Worm (Caenorhabditis elegans): Measurements from ENCODE around the gene nep-25.

Gene nep-25

ce11 chrII:5829940-5830424 lies 12.1 kb upstream of the nep-25 start, which contains the start of gene col-74:
Gene col-74 (plus strand): TSS chrII:5830374.
- peak; percentile 55 for TF ChIP-seq elt-2 (tag; optimal IDR thresholded peaks at IDR 0.05)
- TF ChIP-seq sox-4 (tag; optimal IDR thresholded peaks at IDR 0.05), result no peak

DNA sequence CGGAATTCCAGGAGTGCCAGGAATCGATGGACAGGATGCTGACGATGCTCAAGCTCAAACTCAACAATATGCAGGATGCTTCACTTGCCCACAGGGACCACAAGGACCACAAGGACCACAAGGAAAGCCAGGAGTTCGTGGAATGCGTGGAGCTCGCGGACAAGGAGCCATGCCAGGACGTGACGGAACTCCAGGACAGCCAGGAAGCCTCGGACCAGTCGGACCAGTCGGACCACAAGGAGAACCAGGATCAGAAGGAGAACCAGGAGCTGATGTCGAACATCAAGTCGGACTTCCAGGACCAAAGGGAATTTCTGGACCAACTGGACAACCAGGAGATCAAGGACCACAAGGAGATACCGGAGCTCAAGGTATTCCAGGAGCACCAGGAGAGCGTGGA lies 10.7 kb upstream of the nep-25 start:
- TF ChIP-seq efl-1 (optimal IDR thresholded peaks at IDR 0.05) (no peak), efl-1 (GFP tag; optimal IDR thresholded peaks at IDR 0.05 in 1 of 2) (no peak), hpl-2 (GFP tag; optimal IDR thresholded peaks at IDR 0.05) (no peak), ztf-11 (tag; optimal IDR thresholded peaks at IDR 0.05) (no peak), ets-5 (GFP tag; IDR thresholded peaks at IDR 0.05) (no peak), F16B12.6 (tag; optimal IDR thresholded peaks at IDR 0.05) (no peak), nhr-237 (tag; optimal IDR thresholded peaks at IDR 0.05) (no peak), skn-1 (tag; optimal IDR thresholded peaks at IDR 0.05) (no peak), ceh-8 (GFP tag; optimal IDR thresholded peaks at IDR 0.05) (no peak)

- no peak for TF ChIP-seq lsy-2 (tag; optimal IDR thresholded peaks at IDR 0.05)
- no peak for TF ChIP-seq grh-1 (GFP tag; IDR thresholded peaks at IDR 0.05)
- no peak for TF ChIP-seq sox-4 (tag; optimal IDR thresholded peaks at IDR 0.05)
- no peak for TF ChIP-seq unc-30 (tag; optimal IDR thresholded peaks at IDR 0.05)
- TF ChIP-seq hlh-4 (tag; optimal IDR thresholded peaks at IDR 0.05), result no peak
- no peak for TF ChIP-seq ceh-63 (GFP tag; optimal IDR thresholded peaks at IDR 0.05)
- no peak for TF ChIP-seq pqm-1 (tag; optimal IDR thresholded peaks at IDR 0.05)
- TF ChIP-seq unc-62 (GFP tag; optimal IDR thresholded peaks at IDR 0.05), result no peak
- TF ChIP-seq efl-1 (optimal IDR thresholded peaks at IDR 0.05), result no peak
- TF ChIP-seq efl-1 (GFP tag; optimal IDR thresholded peaks at IDR 0.05 in 1 of 2), result no peak
- TF ChIP-seq mab-9 (GFP tag; IDR thresholded peaks at IDR 0.05), result no peak
- TF ChIP-seq snpc-4 (tag; optimal IDR thresholded peaks at IDR 0.05), result no peak
- no peak for TF ChIP-seq nhr-76 (tag; optimal IDR thresholded peaks at IDR 0.05)
- TF ChIP-seq hpl-2 (GFP tag; optimal IDR thresholded peaks at IDR 0.05), result no peak
- TF ChIP-seq nhr-19 (GFP tag; conservative IDR thresholded peaks at IDR 0.05), result no peak
- no peak for TF ChIP-seq xbp-1 (tag; optimal IDR thresholded peaks at IDR 0.05)
Measured at ce11 chrII:5833136-5833535, 8.9 kb upstream of the nep-25 start, which contains the start of gene gtap-1. Gene gtap-1 (minus strand): TSS chrII:5833236.

ce11 chrII:5835146-5835545 lies 6.9 kb upstream of the nep-25 start:
- TF ChIP-seq ces-1 (GFP tag; optimal IDR thresholded peaks at IDR 0.05) (no peak), hpl-2 (GFP tag; optimal IDR thresholded peaks at IDR 0.05) (no peak), dpl-1 (GFP tag; optimal IDR thresholded peaks at IDR 0.05) (no peak)

ce11 chrII:5836153-5836719 lies 5.8 kb upstream of the nep-25 start, which contains the start of gene fzo-1:
Gene fzo-1 (minus strand): TSS chrII:5836203.
- peak; percentile 27 for TF ChIP-seq skn-1 (tag; optimal IDR thresholded peaks at IDR 0.05)
- TF ChIP-seq C34B4.2 (tag; optimal IDR thresholded peaks at IDR 0.05), result no peak
- peak; percentile 75 for TF ChIP-seq nhr-90 (tag; optimal IDR thresholded peaks at IDR 0.05; ENCODE audit: poor library complexity)
- no peak for TF ChIP-seq nhr-84 (tag; optimal IDR thresholded peaks at IDR 0.05)
- TF ChIP-seq mef-2 (tag; optimal IDR thresholded peaks at IDR 0.05), result no peak
- no peak for TF ChIP-seq nhr-77 (tag; optimal IDR thresholded peaks at IDR 0.05)
- TF ChIP-seq pax-3 (tag; optimal IDR thresholded peaks at IDR 0.05), result peak; percentile 86
- TF ChIP-seq fkh-8 (tag; optimal IDR thresholded peaks at IDR 0.05), result peak; percentile 52
- TF ChIP-seq nhr-11 (tag; optimal IDR thresholded peaks at IDR 0.05), result no peak
- no peak for TF ChIP-seq hlh-4 (tag; optimal IDR thresholded peaks at IDR 0.05)
- no peak for TF ChIP-seq nhr-237 (tag; optimal IDR thresholded peaks at IDR 0.05)
- TF ChIP-seq C16A3.4 (tag; optimal IDR thresholded peaks at IDR 0.05), result peak; percentile 45
- no peak for TF ChIP-seq sptf-1 (tag; optimal IDR thresholded peaks at IDR 0.05)
- TF ChIP-seq rnt-1 (tag; optimal IDR thresholded peaks at IDR 0.05), result no peak
- no peak for TF ChIP-seq ces-1 (GFP tag; optimal IDR thresholded peaks at IDR 0.05)
- no peak for TF ChIP-seq aly-2 (tag; optimal IDR thresholded peaks at IDR 0.05)
- no peak for TF ChIP-seq unc-62 (GFP tag; optimal IDR thresholded peaks at IDR 0.05)
- no peak for TF ChIP-seq nhr-12 (tag; optimal IDR thresholded peaks at IDR 0.05)
- TF ChIP-seq nhr-76 (tag; optimal IDR thresholded peaks at IDR 0.05), result no peak
- no peak for TF ChIP-seq tlp-1 (tag; optimal IDR thresholded peaks at IDR 0.05)
- TF ChIP-seq zip-4 (GFP tag; optimal IDR thresholded peaks at IDR 0.05), result no peak
- TF ChIP-seq snpc-4 (tag; optimal IDR thresholded peaks at IDR 0.05), result peak; percentile 20
- peak; percentile 72 for TF ChIP-seq ceh-63 (GFP tag; optimal IDR thresholded peaks at IDR 0.05)
- no peak for TF ChIP-seq ama-1 (optimal IDR thresholded peaks at IDR 0.05)
- peak; percentile 46 for TF ChIP-seq blmp-1 (tag; optimal IDR thresholded peaks at IDR 0.05)
- peak in 1 of 2 experiments; percentile 66 for TF ChIP-seq lsy-2 (tag; optimal IDR thresholded peaks at IDR 0.05)
- no peak for TF ChIP-seq elt-3 (tag; optimal IDR thresholded peaks at IDR 0.05)
- TF ChIP-seq alr-1 (tag; optimal IDR thresholded peaks at IDR 0.05; ENCODE audit: borderline replicate concordance), result no peak
- no peak for TF ChIP-seq pqm-1 (tag; optimal IDR thresholded peaks at IDR 0.05)

All from whole organism, L1 larva.